Worm (Caenorhabditis elegans) whole organism, L1 larva: ENCODE data around the gene nspb-4.

Source experiments
- lsy-2 ChIP-seq, 2 experiments: fragments of 150-350 bp; optimal IDR thresholded peaks; 2 replicates each; lab custom pipeline; 2014; ENCODE audit warnings: missing biosample characterization in 2 of 2, missing genetic modification characterization in 2 of 2
- mdl-1 ChIP-seq, 2 experiments: fragments of 150-350 bp; optimal IDR thresholded peaks; 2 replicates each; lab custom pipeline; 2014 to 2017; ENCODE audit warnings: missing biosample characterization in 2 of 2, missing genetic modification characterization in 2 of 2, inconsistent platforms in 1 of 2
- mef-2 ChIP-seq: fragments of 150-350 bp; optimal IDR thresholded peaks from 2 replicates; lab custom pipeline; 2014; ENCODE audit warnings: missing biosample characterization, missing genetic modification characterization
- nhr-71 ChIP-seq: sonication (generic microtip); optimal IDR thresholded peaks from 2 replicates; lab custom pipeline; 2016; ENCODE audit warnings: mild to moderate bottlenecking, missing genetic modification characterization, moderate library complexity, missing compliant biosample characterization
- pqm-1 ChIP-seq: sonication (generic microtip); optimal IDR thresholded peaks from 3 replicates; lab custom pipeline; 2017; ENCODE audit warnings: missing biosample characterization, missing genetic modification characterization
- rnt-1 ChIP-seq: sonication (generic microtip); optimal IDR thresholded peaks from 2 replicates; lab custom pipeline; 2016; ENCODE audit warnings: mild to moderate bottlenecking, missing genetic modification characterization, moderate library complexity, missing compliant biosample characterization
- skn-1 ChIP-seq: fragments of 150-350 bp; optimal IDR thresholded peaks from 2 replicates; lab custom pipeline; 2014; ENCODE audit warnings: missing biosample characterization, missing genetic modification characterization
- sox-4 ChIP-seq: sonication (generic microtip); optimal IDR thresholded peaks from 2 replicates; lab custom pipeline; 2016; ENCODE audit warnings: missing genetic modification characterization, missing compliant biosample characterization
- swsn-7 ChIP-seq: sonication (generic microtip); optimal IDR thresholded peaks from 2 replicates; lab custom pipeline; 2016; ENCODE audit warnings: missing genetic modification characterization, missing compliant biosample characterization
- tlp-1 ChIP-seq: fragments of 150-350 bp; optimal IDR thresholded peaks from 2 replicates; lab custom pipeline; 2014; ENCODE audit warnings: missing biosample characterization, missing genetic modification characterization
- zag-1 ChIP-seq: fragments of 150-350 bp; optimal IDR thresholded peaks from 2 replicates; lab custom pipeline; 2014; ENCODE audit warnings: missing biosample characterization, missing genetic modification characterization
- zip-4 ChIP-seq: fragments of 200-800 bp; sonication (Bioruptor generic); optimal IDR thresholded peaks from 2 replicates; lab custom pipeline; 2018; ENCODE audit warnings: mild to moderate bottlenecking, missing genetic modification characterization, moderate library complexity, missing compliant biosample characterization

- TF ChIP-seq pqm-1 (tag; lab: Kevin White, UChicago), result no peak
- TF ChIP-seq zag-1 (tag; lab: Kevin White, UChicago), result no peak
- TF ChIP-seq zip-4 (GFP tag; lab: Kevin White, UChicago), result no peak
- TF ChIP-seq swsn-7 (tag; lab: Kevin White, UChicago), result no peak
- no peak for TF ChIP-seq tlp-1 (tag; lab: Kevin White, UChicago)
- no peak for TF ChIP-seq mef-2 (tag; lab: Kevin White, UChicago)
- TF ChIP-seq skn-1 (tag; lab: Kevin White, UChicago), result no peak
- TF ChIP-seq rnt-1, result no peak
- TF ChIP-seq sox-4 (tag; lab: Kevin White, UChicago), result no peak
- no peak for TF ChIP-seq nhr-71 (tag; lab: Kevin White, UChicago)
- TF ChIP-seq lsy-2 (tag; optimal IDR thresholded peaks at IDR 0.05; lab: Kevin White, UChicago), result no peak
- no peak for TF ChIP-seq mdl-1 (tag; optimal IDR thresholded peaks at IDR 0.05; lab: Kevin White, UChicago)
Measured at ce11 chrIV:6599447-6599846, 1.4 kb downstream of the nspb-4 start, which contains the start of gene F38A5.8.
